Worm (Caenorhabditis elegans): ENCODE measurements around the gene nhr-163.

The nhr-163 gene

DNA sequence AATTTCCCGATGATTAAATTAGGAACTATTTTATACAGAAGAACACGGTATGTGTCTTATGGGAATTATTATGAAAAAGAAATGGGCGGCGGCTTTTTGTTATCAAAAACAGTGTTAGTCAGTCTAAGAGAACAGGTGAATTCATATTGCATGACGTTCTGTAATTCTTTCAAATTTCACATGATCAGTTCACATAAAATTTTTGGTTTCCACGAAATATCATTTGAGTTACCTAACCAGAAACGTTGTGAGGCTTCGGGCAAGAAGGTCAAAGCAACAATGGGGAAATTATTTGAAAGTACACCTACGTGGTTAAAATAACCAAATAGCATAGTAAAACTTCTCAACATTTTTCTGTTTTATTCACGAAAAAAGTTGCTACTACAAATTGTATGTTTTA lies 50.0 kb downstream of the nhr-163 start, which contains the start of gene Y57E12B.10:
TSS of gene Y57E12B.10 (minus strand) at position 101 of the 400 bp plus-strand sequence.
- TF ChIP-seq swsn-7 (tag; optimal IDR thresholded peaks at IDR 0.05) (no peak), ztf-11 (tag; optimal IDR thresholded peaks at IDR 0.05) (no peak), ceh-82 (tag; optimal IDR thresholded peaks at IDR 0.05) (no peak), jun-1 (tag; optimal IDR thresholded peaks at IDR 0.05) (no peak), nhr-237 (tag; optimal IDR thresholded peaks at IDR 0.05) (no peak), nhr-84 (tag; optimal IDR thresholded peaks at IDR 0.05) (no peak), ama-1 (optimal IDR thresholded peaks at IDR 0.05) (no peak), unc-86 (tag; optimal IDR thresholded peaks at IDR 0.05) (no peak), elt-3 (tag; optimal IDR thresholded peaks at IDR 0.05) (no peak), mef-2 (tag; optimal IDR thresholded peaks at IDR 0.05) (no peak), sptf-1 (tag; optimal IDR thresholded peaks at IDR 0.05) (no peak), mab-9 (GFP tag; IDR thresholded peaks at IDR 0.05) (no peak), C16A3.4 (tag; optimal IDR thresholded peaks at IDR 0.05) (no peak), tlp-1 (tag; optimal IDR thresholded peaks at IDR 0.05) (no peak), unc-98 (GFP tag; IDR thresholded peaks at IDR 0.05) (no peak), nhr-76 (tag; optimal IDR thresholded peaks at IDR 0.05) (no peak), isw-1 (GFP tag; IDR thresholded peaks at IDR 0.05) (no peak)

DNA sequence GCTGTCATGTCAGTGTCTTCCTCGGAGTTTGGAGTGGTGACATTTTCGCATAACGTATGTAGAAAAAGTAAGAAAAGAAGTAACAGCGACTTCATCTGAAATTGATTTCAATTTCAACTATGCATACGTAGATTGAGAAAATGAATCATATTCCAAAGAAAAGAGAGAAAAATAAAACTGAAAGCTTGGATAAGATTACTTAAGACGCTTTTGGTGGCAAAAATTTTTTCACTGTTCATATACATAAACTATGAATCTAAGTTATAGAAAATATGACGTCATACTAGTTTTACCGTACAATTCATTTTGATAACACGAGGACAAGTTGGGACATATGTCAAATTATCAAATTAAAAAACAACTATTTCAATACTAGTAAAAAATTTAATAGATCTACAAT lies 51.6 kb downstream of the nhr-163 start, which contains the start of gene lipl-6:
TSS of gene lipl-6 (minus strand) at position 101 of the 400 bp plus-strand sequence.
- TF ChIP-seq lin-15B (tag; optimal IDR thresholded peaks at IDR 0.05) (no peak), efl-1 (optimal IDR thresholded peaks at IDR 0.05) (no peak), efl-1 (GFP tag; optimal IDR thresholded peaks at IDR 0.05 in 1 of 2) (peak in 1 of 2 experiments; percentile 48)

All from whole organism, L1 larva.